Worm (Caenorhabditis elegans) whole organism, L2 larva: Measurements from ENCODE around the gene ttr-9.

Experiments used
- ama-1 ChIP-seq: fragments of 150-350 bp; optimal IDR thresholded peaks from 2 replicates; lab custom pipeline; 2018; ENCODE audit warnings: inconsistent platforms
- ceh-82 ChIP-seq: fragments of 150-350 bp; optimal IDR thresholded peaks from 2 replicates; lab custom pipeline; 2014; ENCODE audit warnings: missing biosample characterization, missing genetic modification characterization
- egl-27 ChIP-seq: sonication (generic microtip); optimal IDR thresholded peaks from 3 replicates; lab custom pipeline; 2017; ENCODE audit warnings: missing biosample characterization, missing genetic modification reagents, missing genetic modification characterization
- elt-1 ChIP-seq: fragments of 150-350 bp; optimal IDR thresholded peaks from 2 replicates; lab custom pipeline; 2014; ENCODE audit warnings: missing biosample characterization, missing genetic modification characterization
- fos-1 ChIP-seq: fragments of 150-350 bp; optimal IDR thresholded peaks from 2 replicates; lab custom pipeline; 2014; ENCODE audit warnings: missing biosample characterization, missing genetic modification characterization
- gmeb-1 ChIP-seq: fragments of 150-350 bp; optimal IDR thresholded peaks from 2 replicates; lab custom pipeline; 2014; ENCODE audit warnings: missing biosample characterization, missing genetic modification characterization
- lin-39 ChIP-seq: fragments of 150-350 bp; optimal IDR thresholded peaks from 2 replicates; lab custom pipeline; 2014; ENCODE audit warnings: missing biosample characterization, missing genetic modification reagents, missing genetic modification characterization
- mab-5 ChIP-seq: fragments of 150-350 bp; optimal IDR thresholded peaks from 2 replicates; lab custom pipeline; 2014; ENCODE audit warnings: missing biosample characterization, missing genetic modification characterization
- nhr-237 ChIP-seq: fragments of 150-350 bp; optimal IDR thresholded peaks from 2 replicates; lab custom pipeline; 2014; ENCODE audit warnings: missing biosample characterization, missing genetic modification characterization
- nhr-6 ChIP-seq: fragments of 150-350 bp; optimal IDR thresholded peaks from 2 replicates; lab custom pipeline; 2014; ENCODE audit warnings: missing biosample characterization, missing genetic modification characterization
- nhr-77 ChIP-seq: fragments of 150-350 bp; optimal IDR thresholded peaks from 2 replicates; lab custom pipeline; 2014; ENCODE audit warnings: missing biosample characterization, missing genetic modification characterization
- unc-39 ChIP-seq: fragments of 150-350 bp; optimal IDR thresholded peaks from 2 replicates; lab custom pipeline; 2014; ENCODE audit warnings: missing biosample characterization, missing genetic modification characterization
- zag-1 ChIP-seq: fragments of 150-350 bp; optimal IDR thresholded peaks from 2 replicates; lab custom pipeline; 2014; ENCODE audit warnings: missing biosample characterization, missing genetic modification characterization

DNA sequence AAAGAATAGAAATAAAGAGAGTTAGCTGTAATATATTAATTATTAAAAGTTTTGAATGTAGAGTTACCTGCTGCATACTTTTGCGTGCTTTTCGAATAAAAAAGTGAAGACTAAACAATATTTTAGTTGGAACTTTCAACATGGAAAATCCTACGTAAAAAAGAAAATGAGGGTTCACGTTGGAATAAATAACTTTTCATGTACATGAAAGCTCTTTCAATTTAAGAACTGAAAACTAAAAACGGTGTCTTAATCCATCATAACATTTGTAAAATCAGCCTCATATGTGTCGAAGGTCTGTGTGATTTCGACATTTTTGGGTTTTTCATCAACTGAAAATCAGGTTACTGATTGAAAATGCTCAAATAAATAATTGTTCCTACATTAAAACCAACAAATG lies at the start of gene ttr-9:
- no peak for TF ChIP-seq lin-39
- no peak for TF ChIP-seq mab-5 (tag; lab: Kevin White, UChicago)
- TF ChIP-seq nhr-237 (tag; lab: Kevin White, UChicago), result no peak
- TF ChIP-seq egl-27 (tag; lab: Kevin White, UChicago), result no peak
- TF ChIP-seq gmeb-1 (tag; lab: Kevin White, UChicago), result no peak
- no peak for TF ChIP-seq fos-1
- TF ChIP-seq unc-39 (tag; lab: Kevin White, UChicago), result no peak
- no peak for TF ChIP-seq nhr-77 (tag; lab: Kevin White, UChicago)
- TF ChIP-seq nhr-6, result no peak
- TF ChIP-seq zag-1 (tag; lab: Kevin White, UChicago), result no peak
- TF ChIP-seq ama-1 (lab: Kevin White, UChicago), result no peak
- TF ChIP-seq ceh-82 (tag; lab: Kevin White, UChicago), result no peak
- no peak for TF ChIP-seq elt-1 (tag; lab: Kevin White, UChicago)
